Fruit fly (Drosophila melanogaster): ENCODE results near the gene Ugt305A1.

DNA sequence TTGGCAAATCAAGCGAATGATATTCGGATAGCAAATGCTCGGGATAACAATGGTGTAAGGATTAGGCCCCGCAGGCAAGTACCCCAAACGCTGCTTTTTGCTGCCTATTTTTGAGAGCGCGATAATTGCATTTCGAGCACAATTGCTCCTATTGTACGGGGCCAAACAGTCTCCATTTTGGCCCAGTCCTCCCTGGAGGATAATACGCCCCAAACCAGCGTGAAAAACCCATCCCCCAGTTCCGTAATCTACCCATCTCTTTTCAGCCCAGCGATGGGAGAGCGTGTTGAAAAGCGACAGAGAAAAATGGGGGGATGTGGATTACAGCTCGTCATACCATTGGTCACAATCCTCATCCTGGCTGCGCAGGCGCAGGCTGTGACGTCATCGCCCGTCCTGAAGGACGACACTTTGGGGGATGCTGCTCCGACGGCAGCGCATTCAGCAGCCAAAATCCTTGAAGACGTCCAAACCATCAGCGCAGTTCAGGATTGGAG lies 29.2 kb downstream of the Ugt305A1 start, which contains the start of gene Gad1:
- no peak for TF ChIP-seq CG3032 (tag; optimal IDR thresholded peaks at IDR 0.05)
- no peak for TF ChIP-seq CG7368 (GFP tag; optimal IDR thresholded peaks at IDR 0.05)
- TF ChIP-seq CG32006 (GFP tag; optimal IDR thresholded peaks at IDR 0.05): no peak
- no peak for TF ChIP-seq Sox102F (GFP tag; optimal IDR thresholded peaks at IDR 0.05)
